Worm (Caenorhabditis elegans) whole organism, midembryonic: ENCODE results near the gene C27D9.2.

ENCODE experiments used
- T22C8.4 ChIP-seq: fragments of 200-800 bp; sonication (Bioruptor generic); IDR thresholded peaks from 2 replicates; pipeline ENCODE4 v1.3.6; 2022; ENCODE audit warnings: missing genetic modification characterization, missing compliant biosample characterization
- cog-1 ChIP-seq: sonication (generic microtip); optimal IDR thresholded peaks from 2 replicates; lab custom pipeline; 2016; ENCODE audit warnings: missing genetic modification characterization, missing compliant biosample characterization
- flt-1 ChIP-seq: fragments of 200-800 bp; sonication (Bioruptor generic); IDR thresholded peaks from 2 replicates; pipeline ENCODE4 v1.3.6; 2022; ENCODE audit warnings: missing genetic modification characterization, missing compliant biosample characterization
- klf-2 ChIP-seq: fragments of 200-800 bp; sonication (Bioruptor generic); conservative IDR thresholded peaks from 2 replicates; pipeline ENCODE4 v1.3.6; 2022; ENCODE audit warnings: missing genetic modification reagents, missing genetic modification characterization, missing compliant biosample characterization
- med-1 ChIP-seq: sonication (generic microtip); optimal IDR thresholded peaks from 2 replicates; lab custom pipeline; 2017; ENCODE audit warnings: missing genetic modification characterization, mild to moderate bottlenecking, missing compliant biosample characterization, antibody characterized with exemption, missing genetic modification reagents; ENCODE audit not compliant: insufficient read depth
- ref-1 ChIP-seq: fragments of 200-800 bp; sonication (Bioruptor generic); conservative IDR thresholded peaks from 2 replicates; pipeline ENCODE4 v1.3.6; 2022; ENCODE audit warnings: missing genetic modification reagents, missing genetic modification characterization, missing compliant biosample characterization
- tab-1 ChIP-seq: fragments of 200-800 bp; sonication (Bioruptor generic); IDR thresholded peaks from 2 replicates; pipeline ENCODE4 v1.3.6; 2022; ENCODE audit warnings: missing genetic modification characterization, missing compliant biosample characterization
- ztf-23 ChIP-seq: fragments of 200-800 bp; sonication (Bioruptor generic); IDR thresholded peaks from 2 replicates; pipeline ENCODE4 v1.3.6; 2022; ENCODE audit warnings: missing genetic modification reagents, missing genetic modification characterization, missing compliant biosample characterization
- ztf-29 ChIP-seq: fragments of 200-800 bp; sonication (Bioruptor generic); IDR thresholded peaks from 2 replicates; pipeline ENCODE4 v1.3.6; 2022; ENCODE audit warnings: missing genetic modification reagents, missing genetic modification characterization, missing compliant biosample characterization

C27D9.2 gene

ce11 chrII:4733848-4734247 is 22.8 kb downstream of the C27D9.2 start, which contains the start of gene F41C3.11:
TSS of gene F41C3.11 (minus strand) at chrII:4733948.
- TF ChIP-seq flt-1 (GFP tag; lab: Robert Waterston, UW): no peak

ce11 chrII:4729733-4730132 is 26.9 kb downstream of the C27D9.2 start, which contains the start of gene F41C3.7:
TSS of gene F41C3.7 (plus strand) at chrII:4730033.
- no peak for TF ChIP-seq ztf-23 (GFP tag; lab: Robert Waterston, UW)
- TF ChIP-seq flt-1 (GFP tag; lab: Robert Waterston, UW): no peak
- no peak for TF ChIP-seq T22C8.4
- no peak for TF ChIP-seq ztf-29 (GFP tag; lab: Robert Waterston, UW)
- no peak for TF ChIP-seq klf-2 (GFP tag; lab: Robert Waterston, UW)
- TF ChIP-seq ref-1 (GFP tag; lab: Robert Waterston, UW): no peak
- TF ChIP-seq cog-1 (tag; lab: Kevin White, UChicago): no peak
- no peak for TF ChIP-seq med-1 (GFP tag; lab: Kevin White, UChicago)
- no peak for TF ChIP-seq tab-1 (GFP tag; lab: Robert Waterston, UW)

ce11 chrII:4728687-4729086 is 28.0 kb downstream of the C27D9.2 start:
- no peak for TF ChIP-seq flt-1 (GFP tag; lab: Robert Waterston, UW)
- TF ChIP-seq ztf-23 (GFP tag; lab: Robert Waterston, UW): no peak
- TF ChIP-seq med-1 (GFP tag; lab: Kevin White, UChicago): no peak
- no peak for TF ChIP-seq klf-2 (GFP tag; lab: Robert Waterston, UW)
- no peak for TF ChIP-seq T22C8.4
- TF ChIP-seq ztf-29 (GFP tag; lab: Robert Waterston, UW): no peak
- no peak for TF ChIP-seq cog-1 (tag; lab: Kevin White, UChicago)
- TF ChIP-seq ref-1 (GFP tag; lab: Robert Waterston, UW): no peak
- no peak for TF ChIP-seq tab-1 (GFP tag; lab: Robert Waterston, UW)

ce11 chrII:4727769-4728168 is 28.9 kb downstream of the C27D9.2 start, which contains the start of gene ttr-41:
TSS of gene ttr-41 (minus strand) at chrII:4727869.
- no peak for TF ChIP-seq ztf-23 (GFP tag; lab: Robert Waterston, UW)
- no peak for TF ChIP-seq flt-1 (GFP tag; lab: Robert Waterston, UW)
- no peak for TF ChIP-seq T22C8.4
- TF ChIP-seq cog-1 (tag; lab: Kevin White, UChicago): no peak

ce11 chrII:4726750-4727384 is 29.8 kb downstream of the C27D9.2 start:
- TF ChIP-seq T22C8.4: no peak
- TF ChIP-seq tab-1 (GFP tag; lab: Robert Waterston, UW): no peak
- no peak for TF ChIP-seq cog-1 (tag; lab: Kevin White, UChicago)
- no peak for TF ChIP-seq ztf-23 (GFP tag; lab: Robert Waterston, UW)
- no peak for TF ChIP-seq ref-1 (GFP tag; lab: Robert Waterston, UW)
- TF ChIP-seq flt-1 (GFP tag; lab: Robert Waterston, UW): no peak
- TF ChIP-seq ztf-29 (GFP tag; lab: Robert Waterston, UW): no peak
- TF ChIP-seq med-1 (GFP tag; lab: Kevin White, UChicago): no peak
- TF ChIP-seq klf-2 (GFP tag; lab: Robert Waterston, UW): no peak

ce11 chrII:4726120-4726519 is 30.5 kb downstream of the C27D9.2 start, which contains the start of gene F10G7.10:
TSS of gene F10G7.10 (minus strand) at chrII:4726264.
- TF ChIP-seq ref-1 (GFP tag; lab: Robert Waterston, UW): no peak
- no peak for TF ChIP-seq tab-1 (GFP tag; lab: Robert Waterston, UW)
- no peak for TF ChIP-seq flt-1 (GFP tag; lab: Robert Waterston, UW)
- TF ChIP-seq T22C8.4: no peak
- no peak for TF ChIP-seq med-1 (GFP tag; lab: Kevin White, UChicago)
- TF ChIP-seq cog-1 (tag; lab: Kevin White, UChicago): no peak
- no peak for TF ChIP-seq ztf-29 (GFP tag; lab: Robert Waterston, UW)
- no peak for TF ChIP-seq klf-2 (GFP tag; lab: Robert Waterston, UW)
- no peak for TF ChIP-seq ztf-23 (GFP tag; lab: Robert Waterston, UW)

- TF ChIP-seq ztf-29 (GFP tag; lab: Robert Waterston, UW): no peak
- TF ChIP-seq flt-1 (GFP tag; lab: Robert Waterston, UW): no peak
- no peak for TF ChIP-seq med-1 (GFP tag; lab: Kevin White, UChicago)
- TF ChIP-seq T22C8.4: no peak
- no peak for TF ChIP-seq cog-1 (tag; lab: Kevin White, UChicago)
- no peak for TF ChIP-seq klf-2 (GFP tag; lab: Robert Waterston, UW)
- TF ChIP-seq ztf-23 (GFP tag; lab: Robert Waterston, UW): no peak
- TF ChIP-seq ref-1 (GFP tag; lab: Robert Waterston, UW): no peak
- no peak for TF ChIP-seq tab-1 (GFP tag; lab: Robert Waterston, UW)
Observed at ce11 chrII:4715676-4716075, 41.0 kb downstream of the C27D9.2 start, which contains the start of gene F41C3.8. TSS of gene F41C3.8 (plus strand) at chrII:4716046.

ce11 chrII:4710813-4711212 is 45.8 kb downstream of the C27D9.2 start:
- TF ChIP-seq T22C8.4 (no peak), klf-2 (GFP tag; lab: Robert Waterston, UW) (no peak), cog-1 (tag; lab: Kevin White, UChicago) (no peak), ref-1 (GFP tag; lab: Robert Waterston, UW) (no peak), flt-1 (GFP tag; lab: Robert Waterston, UW) (no peak), ztf-29 (GFP tag; lab: Robert Waterston, UW) (no peak), med-1 (GFP tag; lab: Kevin White, UChicago) (no peak), tab-1 (GFP tag; lab: Robert Waterston, UW) (no peak), ztf-23 (GFP tag; lab: Robert Waterston, UW) (no peak)

- TF ChIP-seq ztf-29 (GFP tag; lab: Robert Waterston, UW) (no peak), tab-1 (GFP tag; lab: Robert Waterston, UW) (no peak), klf-2 (GFP tag; lab: Robert Waterston, UW) (no peak), ztf-23 (GFP tag; lab: Robert Waterston, UW) (no peak), cog-1 (tag; lab: Kevin White, UChicago) (no peak), med-1 (GFP tag; lab: Kevin White, UChicago) (no peak), T22C8.4 (no peak), ref-1 (GFP tag; lab: Robert Waterston, UW) (no peak), flt-1 (GFP tag; lab: Robert Waterston, UW) (no peak)
Observed at ce11 chrII:4710120-4710519, 46.5 kb downstream of the C27D9.2 start, which contains the start of gene tag-151. TSS of gene tag-151 (plus strand) at chrII:4710277.
